Fruit fly (Drosophila melanogaster) whole organism, embryonic: ENCODE results near the gene Rab3-GAP.
A peak's percentile ranks its signal among the peaks of the same experiment; 100 is the strongest.

Experiments
- Ada2b ChIP-seq: fragments of 200-800 bp; sonication (Bioruptor generic); IDR thresholded peaks from 2 replicates; pipeline ENCODE4 v1.3.6; 2022; ENCODE audit warnings: missing biosample characterization, missing genetic modification characterization
- BEAF-32 ChIP-seq: fragments of 200-800 bp; sonication (Bioruptor generic); optimal IDR thresholded peaks from 3 replicates; lab custom pipeline; 2017; ENCODE audit warnings: missing biosample characterization, missing genetic modification characterization, mild to moderate bottlenecking, moderate library complexity, missing genetic modification reagents
- Bdp1 ChIP-seq: fragments of 200-800 bp; sonication (Bioruptor generic); optimal IDR thresholded peaks from 3 replicates; lab custom pipeline; 2016; ENCODE audit warnings: missing biosample characterization, missing genetic modification characterization
- Blimp-1 ChIP-seq: fragments of 200-800 bp; sonication (Bioruptor generic); optimal IDR thresholded peaks from 3 replicates; lab custom pipeline; 2018; ENCODE audit warnings: missing biosample characterization, missing genetic modification characterization, mild to moderate bottlenecking, moderate library complexity, missing genetic modification reagents
- CG10462 ChIP-seq: fragments of 200-800 bp; sonication (Bioruptor generic); optimal IDR thresholded peaks from 2 replicates; lab custom pipeline; 2016; ENCODE audit warnings: missing biosample characterization, missing genetic modification characterization
- CG11560 ChIP-seq: fragments of 200-800 bp; sonication (Bioruptor generic); IDR thresholded peaks from 3 replicates; pipeline ENCODE4 v1.3.6; 2022; ENCODE audit warnings: missing biosample characterization, missing genetic modification characterization
- CG12071 ChIP-seq: fragments of 200-800 bp; sonication (Bioruptor generic); optimal IDR thresholded peaks from 3 replicates; lab custom pipeline; 2018; ENCODE audit warnings: missing biosample characterization, mild to moderate bottlenecking, missing genetic modification characterization
- CG12236 ChIP-seq: fragments of 200-800 bp; sonication (Bioruptor generic); optimal IDR thresholded peaks from 2 replicates; lab custom pipeline; 2016; ENCODE audit warnings: missing biosample characterization, missing genetic modification characterization
- CG14667 ChIP-seq: fragments of 200-800 bp; sonication (Bioruptor generic); IDR thresholded peaks from 2 replicates; pipeline ENCODE4 v1.3.6; 2022; ENCODE audit warnings: missing biosample characterization, missing genetic modification characterization
- CG1647 ChIP-seq: fragments of 200-800 bp; sonication (Bioruptor generic); optimal IDR thresholded peaks from 3 replicates; lab custom pipeline; 2016; ENCODE audit warnings: missing biosample characterization, missing genetic modification characterization
- CG17385 ChIP-seq: fragments of 200-800 bp; sonication (Bioruptor generic); optimal IDR thresholded peaks from 3 replicates; lab custom pipeline; 2018; ENCODE audit warnings: missing biosample characterization, mild to moderate bottlenecking, missing genetic modification characterization
- CG17612 ChIP-seq: fragments of 200-800 bp; sonication (Bioruptor generic); IDR thresholded peaks from 2 replicates; pipeline ENCODE4 v1.3.6; 2022; ENCODE audit warnings: missing biosample characterization, missing genetic modification characterization
- CG18262 ChIP-seq: fragments of 200-800 bp; optimal IDR thresholded peaks from 3 replicates; lab custom pipeline; 2019; ENCODE audit warnings: missing biosample characterization, mild to moderate bottlenecking, missing genetic modification characterization, moderate library complexity
- CG2120 ChIP-seq: fragments of 200-800 bp; sonication (Bioruptor generic); optimal IDR thresholded peaks from 3 replicates; lab custom pipeline; 2016; ENCODE audit warnings: missing biosample characterization, missing genetic modification characterization
- CG2202 ChIP-seq: fragments of 200-800 bp; sonication (Bioruptor generic); optimal IDR thresholded peaks from 2 replicates; lab custom pipeline; 2018; ENCODE audit warnings: missing biosample characterization, mild to moderate bottlenecking, missing genetic modification characterization
- CG3407 ChIP-seq: fragments of 200-800 bp; sonication (Bioruptor generic); optimal IDR thresholded peaks from 2 replicates; lab custom pipeline; 2018; ENCODE audit warnings: missing biosample characterization, mild to moderate bottlenecking, missing genetic modification characterization
- CG4707 ChIP-seq: fragments of 200-800 bp; sonication (Bioruptor generic); optimal IDR thresholded peaks from 2 replicates; lab custom pipeline; 2018; ENCODE audit warnings: missing biosample characterization, mild to moderate bottlenecking, missing genetic modification characterization, moderate library complexity
- CG7372 ChIP-seq: fragments of 200-800 bp; sonication (Bioruptor generic); IDR thresholded peaks from 2 replicates; pipeline ENCODE4 v1.3.6; 2022; ENCODE audit warnings: missing biosample characterization, missing genetic modification characterization
- CG7839 ChIP-seq: fragments of 200-800 bp; sonication (Bioruptor generic); optimal IDR thresholded peaks from 3 replicates; lab custom pipeline; 2018; ENCODE audit warnings: missing biosample characterization, mild to moderate bottlenecking, missing genetic modification characterization, moderate library complexity
- CG7963 ChIP-seq: fragments of 200-800 bp; sonication (Bioruptor generic); IDR thresholded peaks from 3 replicates; pipeline ENCODE4 v1.3.6; 2022; ENCODE audit warnings: missing biosample characterization, missing genetic modification characterization; ENCODE audit not compliant: partially characterized antibody
- CG9437 ChIP-seq: fragments of 200-800 bp; sonication (Bioruptor generic); optimal IDR thresholded peaks from 2 replicates; lab custom pipeline; 2018; ENCODE audit warnings: missing biosample characterization, mild to moderate bottlenecking, missing genetic modification characterization
- CG9876 ChIP-seq: fragments of 200-800 bp; sonication (Bioruptor generic); optimal IDR thresholded peaks from 2 replicates; lab custom pipeline; 2016; ENCODE audit warnings: missing biosample characterization, missing genetic modification characterization
- Chrac-16 ChIP-seq: fragments of 200-800 bp; sonication (Bioruptor generic); optimal IDR thresholded peaks from 3 replicates; lab custom pipeline; 2016; ENCODE audit warnings: missing biosample characterization, missing genetic modification characterization
- Dref ChIP-seq: fragments of 200-800 bp; sonication (Bioruptor generic); IDR thresholded peaks from 2 replicates; pipeline ENCODE4 v1.3.6; 2022; ENCODE audit warnings: missing biosample characterization, missing genetic modification characterization
- Hr3 ChIP-seq: fragments of 200-800 bp; sonication (Bioruptor generic); optimal IDR thresholded peaks from 3 replicates; lab custom pipeline; 2016; ENCODE audit warnings: missing biosample characterization, missing genetic modification characterization
- NK7.1 ChIP-seq: fragments of 200-800 bp; sonication (Bioruptor generic); optimal IDR thresholded peaks from 3 replicates; lab custom pipeline; 2016; ENCODE audit warnings: missing biosample characterization, missing genetic modification characterization
- Nf-YC ChIP-seq: fragments of 200-800 bp; optimal IDR thresholded peaks from 3 replicates; lab custom pipeline; 2019; ENCODE audit warnings: missing biosample characterization, mild to moderate bottlenecking, missing genetic modification characterization, moderate library complexity
- Oli ChIP-seq: fragments of 200-800 bp; sonication (Bioruptor generic); optimal IDR thresholded peaks from 2 replicates; lab custom pipeline; 2018; ENCODE audit warnings: missing biosample characterization, mild to moderate bottlenecking, missing genetic modification characterization, moderate library complexity
- Six4 ChIP-seq: fragments of 200-800 bp; sonication (Bioruptor generic); optimal IDR thresholded peaks from 2 replicates; lab custom pipeline; 2016; ENCODE audit warnings: missing biosample characterization, missing genetic modification characterization
- Sry-δ ChIP-seq: fragments of 200-800 bp; sonication (Bioruptor generic); optimal IDR thresholded peaks from 2 replicates; lab custom pipeline; 2016; ENCODE audit warnings: missing biosample characterization, missing genetic modification characterization
- Ssrp ChIP-seq: fragments of 200-800 bp; sonication (Bioruptor generic); optimal IDR thresholded peaks from 2 replicates; lab custom pipeline; 2018; ENCODE audit warnings: missing biosample characterization, mild to moderate bottlenecking, missing genetic modification characterization, moderate library complexity
- TFAM ChIP-seq: fragments of 200-800 bp; sonication (Bioruptor generic); optimal IDR thresholded peaks from 2 replicates; lab custom pipeline; 2017; ENCODE audit warnings: missing biosample characterization, missing genetic modification characterization, inconsistent platforms
- Trl ChIP-seq, 3 experiments: fragments of >200 bp in 2 of 3; fragments of 200-800 bp in 1 of 3; sonication (Bioruptor generic) in 1 of 3; optimal IDR thresholded peaks; 2 replicates in 1 of 3; 3 replicates in 2 of 3; lab custom pipeline; 2016 to 2017; ENCODE audit warnings: missing biosample characterization in 1 of 3, missing genetic modification characterization in 1 of 3
- aop ChIP-seq: fragments of 200-800 bp; sonication (Bioruptor generic); IDR thresholded peaks from 2 replicates; pipeline ENCODE4 v1.3.6; 2022; ENCODE audit warnings: missing biosample characterization, missing genetic modification characterization
- bowl ChIP-seq: fragments of 200-800 bp; sonication (Bioruptor generic); IDR thresholded peaks from 2 replicates; pipeline ENCODE4 v1.3.6; 2022; ENCODE audit warnings: missing biosample characterization, missing genetic modification characterization
- btn ChIP-seq: fragments of 200-800 bp; sonication (Bioruptor generic); optimal IDR thresholded peaks from 2 replicates; lab custom pipeline; 2016; ENCODE audit warnings: missing biosample characterization, missing genetic modification characterization
- dmrt99B ChIP-seq: fragments of 200-800 bp; sonication (Bioruptor generic); optimal IDR thresholded peaks from 2 replicates; lab custom pipeline; 2018; ENCODE audit warnings: missing biosample characterization, mild to moderate bottlenecking, missing genetic modification characterization, moderate library complexity
- eyg ChIP-seq: fragments of 200-800 bp; sonication (Bioruptor generic); optimal IDR thresholded peaks from 3 replicates; lab custom pipeline; 2016; ENCODE audit warnings: missing biosample characterization, missing genetic modification characterization
- gem ChIP-seq: fragments of 200-800 bp; sonication (Bioruptor generic); optimal IDR thresholded peaks from 2 replicates; lab custom pipeline; 2019; ENCODE audit warnings: missing biosample characterization, mild to moderate bottlenecking, missing genetic modification characterization, moderate library complexity
- grau ChIP-seq: fragments of 200-800 bp; optimal IDR thresholded peaks from 3 replicates; lab custom pipeline; 2019; ENCODE audit warnings: missing biosample characterization, mild to moderate bottlenecking, missing genetic modification characterization, moderate library complexity
- ham ChIP-seq: fragments of 200-800 bp; sonication (Bioruptor generic); IDR thresholded peaks from 2 replicates; pipeline ENCODE4 v1.3.6; 2022; ENCODE audit warnings: missing biosample characterization, missing genetic modification characterization
- jumu ChIP-seq: fragments of 200-800 bp; sonication (Bioruptor generic); optimal IDR thresholded peaks from 3 replicates; lab custom pipeline; 2016; ENCODE audit warnings: missing biosample characterization, missing genetic modification characterization
- p53 ChIP-seq: fragments of 200-800 bp; sonication (Bioruptor generic); optimal IDR thresholded peaks from 2 replicates; lab custom pipeline; 2016; ENCODE audit warnings: missing biosample characterization, missing genetic modification characterization
- phol ChIP-seq: fragments of 200-800 bp; sonication (Bioruptor generic); optimal IDR thresholded peaks from 3 replicates; lab custom pipeline; 2018; ENCODE audit warnings: missing biosample characterization, mild to moderate bottlenecking, missing genetic modification characterization, moderate library complexity
- stc ChIP-seq: fragments of 200-800 bp; sonication (Bioruptor generic); IDR thresholded peaks from 2 replicates; pipeline ENCODE4 v1.3.6; 2022; ENCODE audit warnings: missing biosample characterization, missing genetic modification characterization
- tap ChIP-seq: fragments of 200-800 bp; optimal IDR thresholded peaks from 3 replicates; lab custom pipeline; 2019; ENCODE audit warnings: missing biosample characterization, mild to moderate bottlenecking, missing genetic modification characterization, moderate library complexity
- tll ChIP-seq, 2 experiments: fragments of 200-800 bp in 1 of 2; fragments of >200 bp in 1 of 2; sonication (Bioruptor generic) in 1 of 2; optimal IDR thresholded peaks; 2 replicates each; lab custom pipeline; 2017 to 2019; ENCODE audit warnings: missing biosample characterization in 2 of 2, missing genetic modification characterization in 2 of 2, mild to moderate bottlenecking in 1 of 2, moderate library complexity in 1 of 2
- vfl ChIP-seq: fragments of 200-800 bp; sonication (Bioruptor generic); optimal IDR thresholded peaks from 2 replicates; lab custom pipeline; 2016; ENCODE audit warnings: missing biosample characterization, missing genetic modification characterization

The Rab3-GAP gene

dm6 chr2L:12103231-12104210 is 40.5 kb upstream of the Rab3-GAP start, which contains the start of the genes Patsas and ThrRS (continued):
- TF ChIP-seq Chrac-16 (GFP tag; lab: Kevin White, UChicago) (peak; percentile 85), CG3407 (GFP tag; lab: Kevin White, UChicago) (no peak), Bdp1 (GFP tag; lab: Kevin White, UChicago) (peak; percentile 59), TFAM (no peak), CG4707 (GFP tag; lab: Kevin White, UChicago) (no peak), CG2202 (tag; lab: Kevin White, UChicago) (peak; percentile 49), tap (tag; lab: Kevin White, UChicago) (no peak), NK7.1 (peak; percentile 48), CG17385 (GFP tag; lab: Kevin White, UChicago) (peak; percentile 79), bowl (GFP tag; lab: Robert Waterston, UW) (peak; percentile 59; the same call in 1 of the 2 replicates), CG9876 (GFP tag; lab: Kevin White, UChicago) (peak; percentile 72), Oli (peak; percentile 87), btn (GFP tag; lab: Kevin White, UChicago) (no peak), CG14667 (GFP tag; lab: Robert Waterston, UW) (peak; percentile 81), aop (peak; percentile 53; the same call in 1 of the 2 replicates), Trl (optimal IDR thresholded peaks at IDR 0.05; lab: Kevin White, UChicago) (no peak), Trl (GFP tag; optimal IDR thresholded peaks at IDR 0.05; lab: Kevin White, UChicago) (peak; percentile 71), gem (tag; lab: Kevin White, UChicago) (peak; percentile 94), Hr3 (GFP tag; lab: Kevin White, UChicago) (peak; percentile 90), Dref (GFP tag; lab: Robert Waterston, UW) (peak; percentile 33; the same call in 1 of the 2 replicates), stc (GFP tag; lab: Robert Waterston, UW) (peak; percentile 65), jumu (GFP tag; lab: Kevin White, UChicago) (peak; percentile 54), dmrt99B (no peak), CG7963 (GFP tag; lab: Robert Waterston, UW) (no peak), CG12071 (GFP tag; lab: Kevin White, UChicago) (peak; percentile 24), grau (tag; lab: Kevin White, UChicago) (peak; percentile 87), CG11560 (tag; lab: Robert Waterston, UW) (0 out of 3 replicates have a peak, but pooled peaks have one; percentile 51), eyg (GFP tag; lab: Kevin White, UChicago) (no peak), CG7372 (GFP tag; lab: Robert Waterston, UW) (peak; percentile 82), Ada2b (GFP tag; lab: Robert Waterston, UW) (peak; percentile 83), Nf-YC (peak; percentile 79), CG2120 (peak; percentile 91), ham (GFP tag; lab: Robert Waterston, UW) (no peak), CG17612 (GFP tag; lab: Robert Waterston, UW) (peak; percentile 62; the same call in 1 of the 2 replicates), Six4 (GFP tag; lab: Kevin White, UChicago) (peak; percentile 73), CG18262 (tag; lab: Kevin White, UChicago) (peak; percentile 84), Blimp-1 (peak; percentile 84), phol (tag; lab: Kevin White, UChicago) (peak; percentile 93), BEAF-32 (peak; percentile 38), CG12236 (GFP tag; lab: Kevin White, UChicago) (no peak), CG1647 (GFP tag; lab: Kevin White, UChicago) (peak; percentile 46), Sry-δ (GFP tag; lab: Kevin White, UChicago) (peak; percentile 41), Ssrp (tag; lab: Kevin White, UChicago) (peak; percentile 88), vfl (GFP tag; lab: Kevin White, UChicago) (peak; percentile 76), tll (GFP tag; optimal IDR thresholded peaks at IDR 0.05; lab: Kevin White, UChicago) (no peak), p53 (GFP tag; lab: Kevin White, UChicago) (peak; percentile 42), CG10462 (GFP tag; lab: Kevin White, UChicago) (peak; percentile 73), CG9437 (GFP tag; lab: Kevin White, UChicago) (peak; percentile 72), CG7839 (tag; lab: Kevin White, UChicago) (peak; percentile 92)
